Fruit fly (Drosophila melanogaster) whole organism, embryonic: ENCODE measurements around the gene CG8206.
A peak's percentile ranks its signal among the peaks of the same experiment; 100 is the strongest.

Experiments used
- Aef1 ChIP-seq: fragments of 200-800 bp; sonication (Bioruptor generic); IDR thresholded peaks from 3 replicates; pipeline ENCODE4 v1.3.6; 2022; ENCODE audit warnings: missing biosample characterization, missing genetic modification characterization
- Asciz ChIP-seq: fragments of 200-800 bp; sonication (Bioruptor generic); optimal IDR thresholded peaks from 2 replicates; lab custom pipeline; 2017; ENCODE audit warnings: missing biosample characterization, mild to moderate bottlenecking, missing genetic modification characterization, missing genetic modification reagents
- BEAF-32 ChIP-seq: fragments of 200-800 bp; sonication (Bioruptor generic); optimal IDR thresholded peaks from 3 replicates; lab custom pipeline; 2017; ENCODE audit warnings: missing biosample characterization, missing genetic modification characterization, mild to moderate bottlenecking, moderate library complexity, missing genetic modification reagents
- CG1024 ChIP-seq: fragments of 200-800 bp; sonication (Bioruptor generic); IDR thresholded peaks from 2 replicates; pipeline ENCODE4 v1.3.6; 2022; ENCODE audit warnings: missing biosample characterization, missing genetic modification characterization
- CG10979 ChIP-seq: fragments of 200-800 bp; sonication (Bioruptor generic); optimal IDR thresholded peaks from 2 replicates; lab custom pipeline; 2018; ENCODE audit warnings: missing biosample characterization, mild to moderate bottlenecking, missing genetic modification characterization, moderate library complexity
- CG12769 ChIP-seq: fragments of 200-800 bp; sonication (Bioruptor generic); optimal IDR thresholded peaks from 2 replicates; lab custom pipeline; 2019; ENCODE audit warnings: missing biosample characterization, mild to moderate bottlenecking, missing genetic modification characterization, moderate library complexity
- CG14667 ChIP-seq: fragments of 200-800 bp; sonication (Bioruptor generic); IDR thresholded peaks from 2 replicates; pipeline ENCODE4 v1.3.6; 2022; ENCODE audit warnings: missing biosample characterization, missing genetic modification characterization
- CG14860 ChIP-seq: fragments of 200-800 bp; sonication (Bioruptor generic); IDR thresholded peaks from 3 replicates; pipeline ENCODE4 v1.3.6; 2022; ENCODE audit warnings: missing biosample characterization, missing genetic modification characterization; ENCODE audit not compliant: partially characterized antibody
- CG15011 ChIP-seq: fragments of 200-800 bp; sonication (Bioruptor generic); optimal IDR thresholded peaks from 3 replicates; lab custom pipeline; 2018; ENCODE audit warnings: missing biosample characterization, mild to moderate bottlenecking, missing genetic modification characterization
- CG15073 ChIP-seq: fragments of 200-800 bp; sonication (Bioruptor generic); optimal IDR thresholded peaks from 2 replicates; lab custom pipeline; 2016; ENCODE audit warnings: missing biosample characterization, missing genetic modification characterization
- CG16779 ChIP-seq: fragments of 200-800 bp; sonication (Bioruptor generic); IDR thresholded peaks from 2 replicates; pipeline ENCODE4 v1.3.6; 2022; ENCODE audit warnings: missing biosample characterization, missing genetic modification characterization
- CG16863 ChIP-seq: fragments of 200-800 bp; sonication (Bioruptor generic); optimal IDR thresholded peaks from 3 replicates; lab custom pipeline; 2016; ENCODE audit warnings: missing biosample characterization, missing genetic modification characterization
- CG18262 ChIP-seq: fragments of 200-800 bp; optimal IDR thresholded peaks from 3 replicates; lab custom pipeline; 2019; ENCODE audit warnings: missing biosample characterization, mild to moderate bottlenecking, missing genetic modification characterization, moderate library complexity
- CG3065 ChIP-seq: fragments of 200-800 bp; sonication (Bioruptor generic); optimal IDR thresholded peaks from 2 replicates; lab custom pipeline; 2016; ENCODE audit warnings: missing biosample characterization, missing genetic modification characterization
- CG31365 ChIP-seq: fragments of 200-800 bp; sonication (Bioruptor generic); optimal IDR thresholded peaks from 2 replicates; lab custom pipeline; 2018; ENCODE audit warnings: missing biosample characterization, mild to moderate bottlenecking, missing genetic modification characterization
- CG3995 ChIP-seq: fragments of 200-800 bp; sonication (Bioruptor generic); optimal IDR thresholded peaks from 3 replicates; lab custom pipeline; 2016; ENCODE audit warnings: missing biosample characterization, missing genetic modification characterization
- CG7372 ChIP-seq: fragments of 200-800 bp; sonication (Bioruptor generic); IDR thresholded peaks from 2 replicates; pipeline ENCODE4 v1.3.6; 2022; ENCODE audit warnings: missing biosample characterization, missing genetic modification characterization
- CG7963 ChIP-seq: fragments of 200-800 bp; sonication (Bioruptor generic); IDR thresholded peaks from 3 replicates; pipeline ENCODE4 v1.3.6; 2022; ENCODE audit warnings: missing biosample characterization, missing genetic modification characterization; ENCODE audit not compliant: partially characterized antibody
- CG8089 ChIP-seq: fragments of 200-800 bp; sonication (Bioruptor generic); optimal IDR thresholded peaks from 3 replicates; lab custom pipeline; 2016; ENCODE audit warnings: missing biosample characterization, missing genetic modification characterization
- CG9727 ChIP-seq: fragments of 200-800 bp; sonication (Bioruptor generic); optimal IDR thresholded peaks from 3 replicates; lab custom pipeline; 2017; ENCODE audit warnings: missing biosample characterization, mild to moderate bottlenecking, missing genetic modification characterization
- Dp ChIP-seq: fragments of 200-800 bp; sonication (Bioruptor generic); optimal IDR thresholded peaks from 2 replicates; lab custom pipeline; 2018; ENCODE audit warnings: missing biosample characterization, mild to moderate bottlenecking, missing genetic modification characterization, moderate library complexity
- GATAe ChIP-seq: fragments of 200-800 bp; sonication (Bioruptor generic); conservative IDR thresholded peaks from 2 replicates; pipeline ENCODE4 v1.3.6; 2022; ENCODE audit warnings: missing biosample characterization, missing genetic modification characterization
- HmgD ChIP-seq: fragments of 200-800 bp; sonication (Bioruptor generic); optimal IDR thresholded peaks from 3 replicates; lab custom pipeline; 2016; ENCODE audit warnings: missing biosample characterization, missing genetic modification characterization
- Jarid2 ChIP-seq: fragments of 200-800 bp; sonication (Bioruptor generic); optimal IDR thresholded peaks from 3 replicates; lab custom pipeline; 2017; ENCODE audit warnings: mild to moderate bottlenecking, missing biosample characterization, missing genetic modification reagents, missing genetic modification characterization
- Lpt ChIP-seq: fragments of >200 bp; optimal IDR thresholded peaks from 2 replicates; lab custom pipeline; 2018; ENCODE audit warnings: missing biosample characterization, missing genetic modification characterization
- MESR4 ChIP-seq: fragments of 200-800 bp; sonication (Bioruptor generic); optimal IDR thresholded peaks from 2 replicates; lab custom pipeline; 2018; ENCODE audit warnings: missing biosample characterization, mild to moderate bottlenecking, missing genetic modification characterization, moderate library complexity
- Mad ChIP-seq: fragments of 200-800 bp; sonication (Bioruptor generic); optimal IDR thresholded peaks from 2 replicates; lab custom pipeline; 2016; ENCODE audit warnings: missing biosample characterization, missing genetic modification characterization
- Optix ChIP-seq: fragments of 200-800 bp; sonication (Bioruptor generic); IDR thresholded peaks from 3 replicates; pipeline ENCODE4 v1.3.6; 2022; ENCODE audit warnings: missing biosample characterization, missing genetic modification characterization
- ash1 ChIP-seq: fragments of 200-800 bp; sonication (Bioruptor generic); optimal IDR thresholded peaks from 2 replicates; lab custom pipeline; 2018; ENCODE audit warnings: missing biosample characterization, mild to moderate bottlenecking, missing genetic modification characterization
- ato ChIP-seq: fragments of 200-800 bp; sonication (Bioruptor generic); IDR thresholded peaks from 2 replicates; pipeline ENCODE4 v1.3.6; 2022; ENCODE audit warnings: missing biosample characterization, missing genetic modification characterization; ENCODE audit not compliant: partially characterized antibody
- bbx ChIP-seq: fragments of 200-800 bp; sonication (Bioruptor generic); IDR thresholded peaks from 2 replicates; pipeline ENCODE4 v1.3.6; 2022; ENCODE audit warnings: missing biosample characterization, missing genetic modification characterization; ENCODE audit not compliant: partially characterized antibody
- bowl ChIP-seq: fragments of 200-800 bp; sonication (Bioruptor generic); IDR thresholded peaks from 2 replicates; pipeline ENCODE4 v1.3.6; 2022; ENCODE audit warnings: missing biosample characterization, missing genetic modification characterization
- chn ChIP-seq: fragments of 200-800 bp; sonication (Bioruptor generic); optimal IDR thresholded peaks from 2 replicates; lab custom pipeline; 2016; ENCODE audit warnings: missing biosample characterization, missing genetic modification characterization
- dati ChIP-seq: fragments of 200-800 bp; sonication (Bioruptor generic); IDR thresholded peaks from 2 replicates; pipeline ENCODE4 v1.3.6; 2022; ENCODE audit warnings: missing biosample characterization, missing genetic modification characterization
- en ChIP-seq: fragments of 200-800 bp; sonication (Bioruptor generic); optimal IDR thresholded peaks from 2 replicates; lab custom pipeline; 2016; ENCODE audit warnings: missing biosample characterization, missing genetic modification characterization
- gce ChIP-seq: fragments of 200-800 bp; sonication (Bioruptor generic); IDR thresholded peaks from 3 replicates; pipeline ENCODE4 v1.3.6; 2022; ENCODE audit warnings: missing biosample characterization, missing genetic modification characterization
- grau ChIP-seq: fragments of 200-800 bp; optimal IDR thresholded peaks from 3 replicates; lab custom pipeline; 2019; ENCODE audit warnings: missing biosample characterization, mild to moderate bottlenecking, missing genetic modification characterization, moderate library complexity
- grn ChIP-seq: fragments of 200-800 bp; sonication (Bioruptor generic); optimal IDR thresholded peaks from 3 replicates; lab custom pipeline; 2017; ENCODE audit warnings: missing biosample characterization, missing genetic modification characterization
- ind ChIP-seq: fragments of 200-800 bp; sonication (Bioruptor generic); optimal IDR thresholded peaks from 3 replicates; lab custom pipeline; 2016; ENCODE audit warnings: missing biosample characterization, missing genetic modification characterization
- lmd ChIP-seq: fragments of 200-800 bp; sonication (Bioruptor generic); IDR thresholded peaks from 2 replicates; pipeline ENCODE4 v1.3.6; 2022; ENCODE audit warnings: missing biosample characterization, missing genetic modification characterization
- lov ChIP-seq, 2 experiments: fragments of 200-800 bp in 1 of 2; fragments of >200 bp in 1 of 2; sonication (Bioruptor generic) in 1 of 2; IDR thresholded peaks in 1 of 2; optimal IDR thresholded peaks in 1 of 2; 2 replicates in 1 of 2; 3 replicates in 1 of 2; pipeline versions ENCODE4 v1.3.6 to Lab custom; 2017 to 2022; ENCODE audit warnings: missing biosample characterization in 1 of 2, missing genetic modification characterization in 1 of 2
- nom ChIP-seq: fragments of 200-800 bp; sonication (Bioruptor generic); optimal IDR thresholded peaks from 2 replicates; lab custom pipeline; 2017; ENCODE audit warnings: missing biosample characterization, missing genetic modification characterization, mild to moderate bottlenecking, moderate library complexity, missing genetic modification reagents
- org-1 ChIP-seq: fragments of 200-800 bp; sonication (Bioruptor generic); optimal IDR thresholded peaks from 2 replicates; lab custom pipeline; 2017; ENCODE audit warnings: missing biosample characterization, missing genetic modification characterization
- pnt ChIP-seq: fragments of 200-800 bp; sonication (Bioruptor generic); optimal IDR thresholded peaks from 3 replicates; lab custom pipeline; 2016; ENCODE audit warnings: missing biosample characterization, missing genetic modification characterization
- sim ChIP-seq: fragments of 200-800 bp; sonication (Bioruptor generic); IDR thresholded peaks from 2 replicates; pipeline ENCODE4 v1.3.6; 2022; ENCODE audit warnings: missing biosample characterization, missing genetic modification characterization
- slbo ChIP-seq: fragments of 200-800 bp; sonication (Bioruptor generic); IDR thresholded peaks from 2 replicates; pipeline ENCODE4 v1.3.6; 2022; ENCODE audit warnings: missing biosample characterization, missing genetic modification characterization
- slou ChIP-seq: fragments of 200-800 bp; sonication (Bioruptor generic); optimal IDR thresholded peaks from 3 replicates; lab custom pipeline; 2016; ENCODE audit warnings: missing biosample characterization, missing genetic modification characterization
- vvl ChIP-seq: fragments of 200-800 bp; sonication (Bioruptor generic); IDR thresholded peaks from 2 replicates; pipeline ENCODE4 v1.3.6; 2022; ENCODE audit warnings: missing biosample characterization, missing genetic modification characterization
- yki ChIP-seq: fragments of >200 bp; optimal IDR thresholded peaks from 3 replicates; lab custom pipeline; 2018
- zen ChIP-seq: fragments of 200-800 bp; sonication (Bioruptor generic); optimal IDR thresholded peaks from 3 replicates; lab custom pipeline; 2018; ENCODE audit warnings: missing biosample characterization, mild to moderate bottlenecking, missing genetic modification characterization, moderate library complexity
- zf30C ChIP-seq: fragments of 200-800 bp; sonication (Bioruptor generic); optimal IDR thresholded peaks from 3 replicates; lab custom pipeline; 2018; ENCODE audit warnings: missing biosample characterization, mild to moderate bottlenecking, missing genetic modification characterization

CG8206 gene

dm6 chrX:15733995-15734394 is 5.0 kb upstream of the CG8206 start, which contains the start of the genes CG12379 and MagR (continued):
- TF ChIP-seq sim (GFP tag; lab: Robert Waterston, UW), result no peak
- TF ChIP-seq CG18262 (tag; lab: Kevin White, UChicago), result peak; percentile 43
- TF ChIP-seq CG9727 (GFP tag; lab: Kevin White, UChicago), result peak; percentile 64
- TF ChIP-seq CG8089 (GFP tag; lab: Kevin White, UChicago), result no peak
- TF ChIP-seq dati, result no peak
- TF ChIP-seq lov (optimal IDR thresholded peaks at IDR 0.05; lab: Kevin White, UChicago), result no peak
- TF ChIP-seq lov (GFP tag; IDR thresholded peaks at IDR 0.05; lab: Robert Waterston, UW), result no peak
- peak; percentile 70 for TF ChIP-seq grau (tag; lab: Kevin White, UChicago)
- peak; percentile 100 for TF ChIP-seq CG3995
- no peak for TF ChIP-seq CG14667 (GFP tag; lab: Robert Waterston, UW)
- peak; percentile 50 for TF ChIP-seq zen (tag; lab: Kevin White, UChicago)
- TF ChIP-seq Asciz (GFP tag; lab: Kevin White, UChicago), result no peak
- TF ChIP-seq grn, result no peak
- peak; percentile 77 for TF ChIP-seq CG14860 (GFP tag; lab: Robert Waterston, UW)
- TF ChIP-seq BEAF-32 (GFP tag; lab: Kevin White, UChicago), result peak; percentile 91
- peak; percentile 9 for TF ChIP-seq HmgD
- TF ChIP-seq CG31365 (tag; lab: Kevin White, UChicago), result no peak
- TF ChIP-seq Aef1, result peak; percentile 39; the same call in 2 of the 3 replicates
- peak; percentile 36 for TF ChIP-seq Dp (GFP tag; lab: Kevin White, UChicago)
- peak; percentile 35 for TF ChIP-seq slou (GFP tag; lab: Kevin White, UChicago)
- no peak for TF ChIP-seq GATAe (GFP tag; lab: Robert Waterston, UW)
- TF ChIP-seq zf30C (GFP tag; lab: Kevin White, UChicago), result no peak
- no peak for TF ChIP-seq Optix (GFP tag; lab: Robert Waterston, UW)
- TF ChIP-seq lmd, result peak; percentile 62
- TF ChIP-seq bowl (GFP tag; lab: Robert Waterston, UW), result no peak
- TF ChIP-seq CG1024, result no peak
- no peak; the same call in 1 of the 2 replicates for TF ChIP-seq vvl (GFP tag; lab: Robert Waterston, UW)
- TF ChIP-seq Jarid2 (GFP tag; lab: Kevin White, UChicago), result no peak
- TF ChIP-seq yki (lab: Kevin White, UChicago), result no peak
- peak; percentile 60 for TF ChIP-seq bbx (GFP tag; lab: Robert Waterston, UW)
- TF ChIP-seq org-1 (GFP tag; lab: Kevin White, UChicago), result no peak
- TF ChIP-seq CG16863 (GFP tag; lab: Kevin White, UChicago), result peak; percentile 45
- TF ChIP-seq nom (GFP tag; lab: Kevin White, UChicago), result peak; percentile 28
- peak; percentile 62 for TF ChIP-seq ind (GFP tag; lab: Kevin White, UChicago)
- TF ChIP-seq CG10979, result peak; percentile 30
- peak; percentile 56 for TF ChIP-seq chn
- TF ChIP-seq CG16779, result no peak
- TF ChIP-seq pnt (GFP tag; lab: Kevin White, UChicago), result peak; percentile 36
- TF ChIP-seq CG15073, result no peak
- TF ChIP-seq CG3065 (GFP tag; lab: Kevin White, UChicago), result peak; percentile 16
- no peak for TF ChIP-seq CG12769 (tag; lab: Kevin White, UChicago)
- TF ChIP-seq CG15011 (GFP tag; lab: Kevin White, UChicago), result no peak
- TF ChIP-seq Mad, result peak; percentile 30
- no peak for TF ChIP-seq MESR4
- no peak for TF ChIP-seq en
- TF ChIP-seq CG7372 (GFP tag; lab: Robert Waterston, UW), result peak; percentile 40; the same call in 1 of the 2 replicates
- no peak for TF ChIP-seq Lpt (GFP tag; lab: Kevin White, UChicago)
- TF ChIP-seq gce (GFP tag; lab: Robert Waterston, UW), result no peak
- peak; percentile 62 for TF ChIP-seq slbo
- no peak for TF ChIP-seq ash1
- peak; percentile 60 for TF ChIP-seq CG7963 (GFP tag; lab: Robert Waterston, UW)
- TF ChIP-seq ato (GFP tag; lab: Robert Waterston, UW), result 0 out of 2 replicates have a peak, but pooled peaks have one; percentile 31
